Fruit fly (Drosophila melanogaster): ENCODE data around the gene CG32815.

CG32815 gene

dm6 chrX:955873-956272 lies 23.6 kb downstream of the CG32815 start (continued):
- peak; percentile 55 for TF ChIP-seq CG9932 (GFP tag; IDR thresholded peaks at IDR 0.05)
- peak; percentile 52 for TF ChIP-seq tin (GFP tag; optimal IDR thresholded peaks at IDR 0.05)
- TF ChIP-seq Hr39 (optimal IDR thresholded peaks at IDR 0.05): no peak
- TF ChIP-seq stwl (tag; optimal IDR thresholded peaks at IDR 0.05): no peak
- peak; percentile 17 for TF ChIP-seq Chrac-16 (GFP tag; optimal IDR thresholded peaks at IDR 0.05)
- TF ChIP-seq CG18476 (GFP tag; optimal IDR thresholded peaks at IDR 0.05): no peak
- peak; percentile 41 for TF ChIP-seq CG10209 (GFP tag; optimal IDR thresholded peaks at IDR 0.05)
- peak; percentile 57 for TF ChIP-seq Blimp-1 (GFP tag; optimal IDR thresholded peaks at IDR 0.05)
- TF ChIP-seq lab (GFP tag; optimal IDR thresholded peaks at IDR 0.05): peak; percentile 78
- no peak; the same call in 1 of the 2 replicates for TF ChIP-seq Ravus (GFP tag; IDR thresholded peaks at IDR 0.05)
- peak; percentile 16 for TF ChIP-seq CG10267 (tag; optimal IDR thresholded peaks at IDR 0.05)
- no peak for TF ChIP-seq lola (GFP tag; optimal IDR thresholded peaks at IDR 0.05)
- no peak for TF ChIP-seq CG13775 (GFP tag; optimal IDR thresholded peaks at IDR 0.05)
- no peak for TF ChIP-seq mirr (GFP tag; optimal IDR thresholded peaks at IDR 0.05)
- no peak for TF ChIP-seq CG3065 (GFP tag; optimal IDR thresholded peaks at IDR 0.05)
- no peak for TF ChIP-seq CG6765 (GFP tag; optimal IDR thresholded peaks at IDR 0.05)
- peak; percentile 7 to 65 for TF ChIP-seq Hr51 (GFP tag; optimal IDR thresholded peaks at IDR 0.05)
- no peak for TF ChIP-seq cato (GFP tag; optimal IDR thresholded peaks at IDR 0.05; ENCODE audit: borderline replicate concordance)
- TF ChIP-seq CG2678 (tag; optimal IDR thresholded peaks at IDR 0.05): peak; percentile 73
- TF ChIP-seq CG14050 (GFP tag; IDR thresholded peaks at IDR 0.05): peak; percentile 21; the same call in 1 of the 3 replicates
- TF ChIP-seq NFAT (GFP tag; IDR thresholded peaks at IDR 0.05): peak; percentile 12; the same call in 1 of the 2 replicates
- TF ChIP-seq CG15514 (GFP tag; optimal IDR thresholded peaks at IDR 0.05): peak; percentile 41
- peak; percentile 57 for TF ChIP-seq Ssrp (tag; optimal IDR thresholded peaks at IDR 0.05)
- TF ChIP-seq Dfd (GFP tag; optimal IDR thresholded peaks at IDR 0.05): no peak
- TF ChIP-seq Atf3 (GFP tag; optimal IDR thresholded peaks at IDR 0.05): no peak
- TF ChIP-seq CG14667 (GFP tag; IDR thresholded peaks at IDR 0.05): 0 out of 2 replicates have a peak, but pooled peaks have one; percentile 48
- TF ChIP-seq CG32767 (GFP tag; IDR thresholded peaks at IDR 0.05): no peak
- TF ChIP-seq CG10321 (GFP tag; IDR thresholded peaks at IDR 0.05): no peak
- TF ChIP-seq gt (GFP tag; IDR thresholded peaks at IDR 0.05): no peak
- TF ChIP-seq CG13624 (GFP tag; optimal IDR thresholded peaks at IDR 0.05): peak; percentile 56
- 0 out of 3 replicates have a peak, but pooled peaks have one; percentile 65 for TF ChIP-seq Optix (GFP tag; IDR thresholded peaks at IDR 0.05)
- TF ChIP-seq CG12104 (GFP tag; optimal IDR thresholded peaks at IDR 0.05): no peak
- TF ChIP-seq CG14710 (tag; optimal IDR thresholded peaks at IDR 0.05): peak; percentile 13
- no peak for TF ChIP-seq rib (GFP tag; IDR thresholded peaks at IDR 0.05)
- TF ChIP-seq hth (optimal IDR thresholded peaks at IDR 0.05): no peak
- no peak for TF ChIP-seq Lim3 (GFP tag; IDR thresholded peaks at IDR 0.05)
- TF ChIP-seq Nf-YC (tag; optimal IDR thresholded peaks at IDR 0.05): no peak
- TF ChIP-seq onecut (GFP tag; IDR thresholded peaks at IDR 0.05): peak; percentile 45
- TF ChIP-seq zfh1 (GFP tag; IDR thresholded peaks at IDR 0.05): peak; percentile 63; the same call in 1 of the 3 replicates
- TF ChIP-seq pb (GFP tag; optimal IDR thresholded peaks at IDR 0.05): peak; percentile 62
- TF ChIP-seq pum (GFP tag; optimal IDR thresholded peaks at IDR 0.05): peak; percentile 51
- peak; percentile 66 for TF ChIP-seq row (GFP tag; IDR thresholded peaks at IDR 0.05)
- TF ChIP-seq CG30020 (tag; optimal IDR thresholded peaks at IDR 0.05): no peak
- TF ChIP-seq CG13123 (GFP tag; optimal IDR thresholded peaks at IDR 0.05): peak; percentile 5
- TF ChIP-seq slp2 (GFP tag; optimal IDR thresholded peaks at IDR 0.05): peak; percentile 43
- no peak for TF ChIP-seq gfzf (GFP tag; optimal IDR thresholded peaks at IDR 0.05)
- TF ChIP-seq CG12236 (GFP tag; optimal IDR thresholded peaks at IDR 0.05): no peak
- TF ChIP-seq gsb (GFP tag; IDR thresholded peaks at IDR 0.05): no peak
- no peak for TF ChIP-seq Scr (GFP tag; IDR thresholded peaks at IDR 0.05; ENCODE audit: partially characterized antibody)
- TF ChIP-seq CG14965 (GFP tag; optimal IDR thresholded peaks at IDR 0.05; ENCODE audit: borderline replicate concordance): no peak
- TF ChIP-seq Side (GFP tag; optimal IDR thresholded peaks at IDR 0.05): peak; percentile 16
